Worm (Caenorhabditis elegans): ENCODE data around the gene mrck-1.

ce11 chrV:6223315-6224018 lies 43.6 kb downstream of the mrck-1 start:
- no peak for TF ChIP-seq ama-1 (optimal IDR thresholded peaks at IDR 0.05)
- peak in 1 of 2 experiments; percentile 42 for TF ChIP-seq ama-1 (GFP tag; optimal IDR thresholded peaks at IDR 0.05)
- TF ChIP-seq him-1 (tag; optimal IDR thresholded peaks at IDR 0.05): no peak
- no peak for TF ChIP-seq rcor-1 (GFP tag; IDR thresholded peaks at IDR 0.05)
- TF ChIP-seq lin-40 (tag; optimal IDR thresholded peaks at IDR 0.05): no peak
- no peak for TF ChIP-seq F57C9.4 (tag; optimal IDR thresholded peaks at IDR 0.05)
- TF ChIP-seq aptf-3 (GFP tag; IDR thresholded peaks at IDR 0.05): no peak
- no peak for TF ChIP-seq F10E7.11 (tag; optimal IDR thresholded peaks at IDR 0.05)
- no peak for TF ChIP-seq egl-18 (GFP tag; IDR thresholded peaks at IDR 0.05)
- TF ChIP-seq pha-4 (tag; optimal IDR thresholded peaks at IDR 0.05): no peak
